Fruit fly (Drosophila melanogaster) whole organism, pupa: ENCODE data around the gene msd1.

ENCODE experiments used
- CG10348 ChIP-seq: fragments of 200-800 bp; sonication (Bioruptor generic); IDR thresholded peaks from 2 replicates; pipeline ENCODE4 v1.3.6; 2022; ENCODE audit warnings: missing biosample characterization, missing genetic modification characterization
- CG12605 ChIP-seq: fragments of 200-800 bp; sonication (Bioruptor generic); IDR thresholded peaks from 2 replicates; pipeline ENCODE4 v1.3.6; 2022; ENCODE audit warnings: missing biosample characterization, missing genetic modification characterization
- CG13204 ChIP-seq: fragments of 200-800 bp; sonication (Bioruptor generic); optimal IDR thresholded peaks from 2 replicates; lab custom pipeline; 2018; ENCODE audit warnings: missing biosample characterization, mild to moderate bottlenecking, missing genetic modification characterization, moderate library complexity
- CG14655 ChIP-seq: fragments of 200-800 bp; sonication (Bioruptor generic); optimal IDR thresholded peaks from 3 replicates; lab custom pipeline; 2017; ENCODE audit warnings: mild to moderate bottlenecking, missing biosample characterization, missing genetic modification reagents, missing genetic modification characterization
- CG15710 ChIP-seq: fragments of 200-800 bp; sonication (Bioruptor generic); optimal IDR thresholded peaks from 2 replicates; lab custom pipeline; 2018; ENCODE audit warnings: missing biosample characterization, mild to moderate bottlenecking, missing genetic modification characterization, moderate library complexity
- CG17806 ChIP-seq: fragments of 200-800 bp; sonication (Bioruptor generic); optimal IDR thresholded peaks from 2 replicates; lab custom pipeline; 2018; ENCODE audit warnings: missing biosample characterization, mild to moderate bottlenecking, missing genetic modification characterization, moderate library complexity
- CG32121 ChIP-seq: fragments of 200-800 bp; sonication (Bioruptor generic); IDR thresholded peaks from 2 replicates; pipeline ENCODE4 v1.3.6; 2022; ENCODE audit warnings: missing biosample characterization, missing genetic modification characterization
- CG34367 ChIP-seq: fragments of 200-800 bp; sonication (Bioruptor generic); optimal IDR thresholded peaks from 2 replicates; lab custom pipeline; 2018; ENCODE audit warnings: missing biosample characterization, mild to moderate bottlenecking, missing genetic modification characterization
- CG4496 ChIP-seq: fragments of 200-800 bp; sonication (Bioruptor generic); IDR thresholded peaks from 3 replicates; pipeline ENCODE4 v1.3.6; 2022; ENCODE audit warnings: missing biosample characterization, missing genetic modification characterization
- CG8159 ChIP-seq: fragments of 200-800 bp; sonication (Bioruptor generic); optimal IDR thresholded peaks from 3 replicates; lab custom pipeline; 2018; ENCODE audit warnings: missing biosample characterization, mild to moderate bottlenecking, missing genetic modification characterization, moderate library complexity
- CG8301 ChIP-seq: fragments of 200-800 bp; sonication (Bioruptor generic); optimal IDR thresholded peaks from 2 replicates; lab custom pipeline; 2018; ENCODE audit warnings: missing biosample characterization, mild to moderate bottlenecking, missing genetic modification characterization
- CG9948 ChIP-seq: fragments of 200-800 bp; sonication (Bioruptor generic); optimal IDR thresholded peaks from 2 replicates; lab custom pipeline; 2018; ENCODE audit warnings: missing biosample characterization, mild to moderate bottlenecking, missing genetic modification characterization, moderate library complexity
- D1 ChIP-seq: fragments of 200-800 bp; sonication (Bioruptor generic); optimal IDR thresholded peaks from 2 replicates; lab custom pipeline; 2018; ENCODE audit warnings: missing biosample characterization, mild to moderate bottlenecking, missing genetic modification characterization, moderate library complexity
- EcR ChIP-seq: fragments of 200-800 bp; sonication (Bioruptor generic); optimal IDR thresholded peaks from 3 replicates; lab custom pipeline; 2019; ENCODE audit warnings: missing biosample characterization, missing genetic modification characterization, mild to moderate bottlenecking, moderate library complexity, missing genetic modification reagents
- Ets98B ChIP-seq: fragments of 200-800 bp; sonication (Bioruptor generic); IDR thresholded peaks from 2 replicates; pipeline ENCODE4 v1.3.6; 2022; ENCODE audit warnings: missing biosample characterization, missing genetic modification characterization
- Pif1A ChIP-seq: fragments of 200-800 bp; sonication (Bioruptor generic); optimal IDR thresholded peaks from 3 replicates; lab custom pipeline; 2016; ENCODE audit warnings: missing biosample characterization, missing genetic modification characterization
- Pif1B ChIP-seq: fragments of 200-800 bp; sonication (Bioruptor generic); optimal IDR thresholded peaks from 3 replicates; lab custom pipeline; 2016; ENCODE audit warnings: missing biosample characterization, missing genetic modification characterization
- Snoo ChIP-seq: fragments of 200-800 bp; sonication (Bioruptor generic); optimal IDR thresholded peaks from 3 replicates; lab custom pipeline; 2017; ENCODE audit warnings: missing biosample characterization, mild to moderate bottlenecking, missing genetic modification characterization, inconsistent platforms
- fd96Ca ChIP-seq: fragments of 200-800 bp; sonication (Bioruptor generic); IDR thresholded peaks from 3 replicates; pipeline ENCODE4 v1.3.6; 2022; ENCODE audit warnings: missing biosample characterization, missing genetic modification characterization
- gl ChIP-seq: fragments of 200-800 bp; sonication (Bioruptor generic); optimal IDR thresholded peaks from 2 replicates; lab custom pipeline; 2018; ENCODE audit warnings: missing biosample characterization, mild to moderate bottlenecking, missing genetic modification characterization
- rn ChIP-seq: fragments of 200-800 bp; sonication (Bioruptor generic); IDR thresholded peaks from 2 replicates; pipeline ENCODE4 v1.3.6; 2022; ENCODE audit warnings: missing biosample characterization, missing genetic modification characterization

Gene msd1

dm6 chr3L:1305317-1305716 is 26.2 kb upstream of the msd1 start:
- no peak for TF ChIP-seq Pif1A

- TF ChIP-seq CG8159 (tag; lab: Kevin White, UChicago) (no peak), Snoo (tag; lab: Kevin White, UChicago) (no peak), EcR (peak; percentile 25), CG15710 (peak; percentile 23), CG13204 (no peak), CG32121 (GFP tag; lab: Robert Waterston, UW) (peak; percentile 13; the same call in 1 of the 2 replicates), Ets98B (GFP tag; lab: Robert Waterston, UW) (peak; percentile 41), CG4496 (GFP tag; lab: Robert Waterston, UW) (peak; percentile 9; the same call in 1 of the 3 replicates), fd96Ca (GFP tag; lab: Robert Waterston, UW) (peak; percentile 49; the same call in 1 of the 3 replicates)
These were observed 24.4 kb upstream of the msd1 start, which contains the start of the genes Ctr9 and Nt5a for dm6 chr3L:1307005-1307632. Gene Ctr9 (plus strand): TSS chr3L:1307224. Gene Nt5a (minus strand): TSS chr3L:1307418.

- TF ChIP-seq CG17806 (tag; lab: Kevin White, UChicago) (peak; percentile 18), CG12605 (GFP tag; lab: Robert Waterston, UW) (peak; percentile 54), Pif1B (no peak), CG4496 (GFP tag; lab: Robert Waterston, UW) (peak; percentile 59; the same call in 2 of the 3 replicates), CG15710 (peak; percentile 75), CG9948 (tag; lab: Kevin White, UChicago) (peak; percentile 64), Pif1A (no peak), Ets98B (GFP tag; lab: Robert Waterston, UW) (peak; percentile 44), CG34367 (peak; percentile 39), rn (GFP tag; lab: Robert Waterston, UW) (no peak), Snoo (tag; lab: Kevin White, UChicago) (peak; percentile 90), gl (tag; lab: Kevin White, UChicago) (no peak), CG8159 (tag; lab: Kevin White, UChicago) (peak; percentile 68), CG13204 (no peak), EcR (peak; percentile 68), D1 (tag; lab: Kevin White, UChicago) (no peak), CG10348 (GFP tag; lab: Robert Waterston, UW) (no peak), CG8301 (tag; lab: Kevin White, UChicago) (peak; percentile 63), CG32121 (GFP tag; lab: Robert Waterston, UW) (0 out of 2 replicates have a peak, but pooled peaks have one; percentile 24), fd96Ca (GFP tag; lab: Robert Waterston, UW) (peak; percentile 60), CG14655 (GFP tag; lab: Kevin White, UChicago) (no peak)
These were observed 18.3 kb upstream of the msd1 start, which contains the start of the genes sturkopf and Herc4 for dm6 chr3L:1313039-1313766. Gene sturkopf (minus strand): TSS chr3L:1313377. Gene Herc4 (plus strand): TSS chr3L:1313696.

dm6 chr3L:1318241-1318640 is 13.3 kb upstream of the msd1 start, which contains the start of gene Myo61F:
Gene Myo61F (plus strand): TSS chr3L:1318480.
- TF ChIP-seq CG32121 (GFP tag; lab: Robert Waterston, UW) (no peak), CG4496 (GFP tag; lab: Robert Waterston, UW) (0 out of 3 replicates have a peak, but pooled peaks have one; percentile 36), Snoo (tag; lab: Kevin White, UChicago) (no peak)

dm6 chr3L:1319097-1319725 is 12.3 kb upstream of the msd1 start:
- peak; percentile 92 for TF ChIP-seq CG17806 (tag; lab: Kevin White, UChicago)
- TF ChIP-seq Snoo (tag; lab: Kevin White, UChicago), result peak; percentile 96
- TF ChIP-seq Pif1B, result peak; percentile 97
- TF ChIP-seq CG32121 (GFP tag; lab: Robert Waterston, UW), result peak; percentile 84
- TF ChIP-seq CG10348 (GFP tag; lab: Robert Waterston, UW), result no peak
- peak; percentile 97 for TF ChIP-seq CG8301 (tag; lab: Kevin White, UChicago)
- TF ChIP-seq CG12605 (GFP tag; lab: Robert Waterston, UW), result peak; percentile 91
- TF ChIP-seq CG13204, result peak; percentile 68
- peak; percentile 94 for TF ChIP-seq CG9948 (tag; lab: Kevin White, UChicago)
- peak; percentile 85 for TF ChIP-seq CG8159 (tag; lab: Kevin White, UChicago)
- TF ChIP-seq EcR, result peak; percentile 8
- peak; percentile 96 for TF ChIP-seq CG4496 (GFP tag; lab: Robert Waterston, UW)
- no peak for TF ChIP-seq D1 (tag; lab: Kevin White, UChicago)
- peak; percentile 95 for TF ChIP-seq Pif1A
- TF ChIP-seq CG34367, result peak; percentile 88
- TF ChIP-seq CG15710, result peak; percentile 79
- TF ChIP-seq rn (GFP tag; lab: Robert Waterston, UW), result peak; percentile 83
- TF ChIP-seq CG14655 (GFP tag; lab: Kevin White, UChicago), result peak; percentile 97
- TF ChIP-seq gl (tag; lab: Kevin White, UChicago), result peak; percentile 79
- peak; percentile 94 for TF ChIP-seq fd96Ca (GFP tag; lab: Robert Waterston, UW)
- peak; percentile 93 for TF ChIP-seq Ets98B (GFP tag; lab: Robert Waterston, UW)
